Worm (Caenorhabditis elegans) whole organism, L4 larva: Measurements from ENCODE around the gene Y50E8A.5.

ENCODE experiments used
- D1046.2 ChIP-seq: fragments of 200-800 bp; sonication (Bioruptor generic); IDR thresholded peaks from 2 replicates; pipeline ENCODE4 v1.3.6; 2022; ENCODE audit warnings: missing genetic modification characterization, missing compliant biosample characterization
- F37D6.2 ChIP-seq: sonication (generic microtip); optimal IDR thresholded peaks from 2 replicates; lab custom pipeline; 2016; ENCODE audit warnings: mild to moderate bottlenecking, missing genetic modification characterization, missing compliant biosample characterization
- F49E8.2 ChIP-seq: sonication (generic microtip); optimal IDR thresholded peaks from 2 replicates; lab custom pipeline; 2016; ENCODE audit warnings: missing compliant biosample characterization, mild to moderate bottlenecking, missing genetic modification characterization, borderline replicate concordance
- R02D3.7 ChIP-seq: fragments of 150-350 bp; sonication (generic microtip); optimal IDR thresholded peaks from 3 replicates; lab custom pipeline; 2014; ENCODE audit warnings: missing biosample characterization, missing genetic modification characterization
- T20F7.1 ChIP-seq: fragments of 200-800 bp; sonication (Bioruptor generic); optimal IDR thresholded peaks from 2 replicates; lab custom pipeline; 2018; ENCODE audit warnings: mild to moderate bottlenecking, missing genetic modification characterization, missing compliant biosample characterization
- T26A8.4 ChIP-seq: fragments of 200-800 bp; sonication (Bioruptor generic); IDR thresholded peaks from 2 replicates; pipeline ENCODE4 v1.3.6; 2022; ENCODE audit warnings: missing genetic modification characterization, missing compliant biosample characterization
- Y105C5A.15 ChIP-seq: fragments of 200-800 bp; sonication (Bioruptor generic); IDR thresholded peaks from 2 replicates; pipeline ENCODE4 v1.3.6; 2022; ENCODE audit warnings: missing genetic modification characterization, missing compliant biosample characterization
- Y48G9A.11 ChIP-seq: fragments of 200-800 bp; sonication (Bioruptor generic); IDR thresholded peaks from 2 replicates; pipeline ENCODE4 v1.3.6; 2022; ENCODE audit warnings: missing genetic modification reagents, missing genetic modification characterization, missing compliant biosample characterization
- Y75B8A.6 ChIP-seq: fragments of 200-800 bp; sonication (Bioruptor generic); IDR thresholded peaks from 2 replicates; pipeline ENCODE4 v1.3.6; 2022; ENCODE audit warnings: missing genetic modification reagents, missing genetic modification characterization, missing compliant biosample characterization
- ZK337.2 ChIP-seq: fragments of 200-800 bp; sonication (Bioruptor generic); IDR thresholded peaks from 2 replicates; pipeline ENCODE4 v1.3.6; 2022; ENCODE audit warnings: missing genetic modification reagents, missing genetic modification characterization, missing compliant biosample characterization
- ZK546.5 ChIP-seq, 2 experiments: sonication (generic microtip); optimal IDR thresholded peaks; 2 replicates each; lab custom pipeline; 2017; ENCODE audit warnings: missing biosample characterization in 2 of 2, missing genetic modification characterization in 2 of 2
- aha-1 ChIP-seq: fragments of 150-350 bp; peaks from one replicate; lab custom pipeline; 2014; ENCODE audit warnings: missing biosample characterization, missing genetic modification characterization
- aly-2 ChIP-seq: sonication (generic microtip); optimal IDR thresholded peaks from 2 replicates; lab custom pipeline; 2018; ENCODE audit warnings: missing biosample characterization, missing genetic modification characterization
- ama-1 ChIP-seq: fragments of 150-350 bp; optimal IDR thresholded peaks from 2 replicates; lab custom pipeline; 2014; ENCODE audit warnings: inconsistent platforms, mixed read lengths
- arid-1 ChIP-seq: fragments of 200-800 bp; sonication (Bioruptor generic); conservative IDR thresholded peaks from 2 replicates; pipeline ENCODE4 v1.3.6; 2022; ENCODE audit warnings: missing genetic modification reagents, missing genetic modification characterization, missing compliant biosample characterization
- attf-4 ChIP-seq: sonication (generic microtip); optimal IDR thresholded peaks from 3 replicates; lab custom pipeline; 2017; ENCODE audit warnings: missing biosample characterization, missing genetic modification characterization
- ceh-20 ChIP-seq: fragments of 200-800 bp; sonication (Bioruptor generic); IDR thresholded peaks from 2 replicates; pipeline ENCODE4 v1.3.6; 2022; ENCODE audit warnings: missing genetic modification reagents, missing genetic modification characterization, missing compliant biosample characterization
- ces-1 ChIP-seq: fragments of 150-350 bp; sonication (generic microtip); optimal IDR thresholded peaks from 4 replicates; lab custom pipeline; 2014; ENCODE audit warnings: missing biosample characterization, missing genetic modification reagents, missing genetic modification characterization
- daf-12 ChIP-seq: fragments of 150-350 bp; optimal IDR thresholded peaks from 2 replicates; lab custom pipeline; 2014; ENCODE audit warnings: missing biosample characterization, missing genetic modification reagents, missing genetic modification characterization
- duxl-1 ChIP-seq: sonication (generic microtip); optimal IDR thresholded peaks from 2 replicates; lab custom pipeline; 2016; ENCODE audit warnings: mild to moderate bottlenecking, missing genetic modification characterization, moderate library complexity, missing compliant biosample characterization; ENCODE audit not compliant: poor library complexity
- egl-27 ChIP-seq: sonication (generic microtip); optimal IDR thresholded peaks from 3 replicates; lab custom pipeline; 2017; ENCODE audit warnings: missing biosample characterization, missing genetic modification reagents, missing genetic modification characterization
- fkh-10 ChIP-seq: fragments of 150-350 bp; optimal IDR thresholded peaks from 2 replicates; lab custom pipeline; 2014; ENCODE audit warnings: missing biosample characterization, missing genetic modification reagents, missing genetic modification characterization
- fos-1 ChIP-seq: fragments of 150-350 bp; optimal IDR thresholded peaks from 2 replicates; lab custom pipeline; 2014; ENCODE audit warnings: missing biosample characterization, missing genetic modification characterization
- hif-1 ChIP-seq, 2 experiments: sonication (generic microtip); optimal IDR thresholded peaks; 2 replicates each; lab custom pipeline; 2016 to 2017; ENCODE audit warnings: missing compliant biosample characterization in 2 of 2, missing genetic modification characterization in 2 of 2, missing genetic modification reagents in 2 of 2, missing genotype in 2 of 2, mild to moderate bottlenecking in 1 of 2
- hlh-11 ChIP-seq: fragments of 200-800 bp; sonication (Bioruptor generic); optimal IDR thresholded peaks from 2 replicates; lab custom pipeline; 2018; ENCODE audit warnings: mild to moderate bottlenecking, missing genetic modification characterization, missing compliant biosample characterization
- lim-7 ChIP-seq: fragments of 200-800 bp; sonication (Bioruptor generic); IDR thresholded peaks from 2 replicates; pipeline ENCODE4 v1.3.6; 2022; ENCODE audit warnings: missing genetic modification characterization, missing compliant biosample characterization
- lin-13 ChIP-seq: fragments of 150-350 bp; optimal IDR thresholded peaks from 2 replicates; lab custom pipeline; 2014; ENCODE audit warnings: missing biosample characterization, missing genetic modification reagents, missing genetic modification characterization
- lin-38 ChIP-seq: fragments of 200-800 bp; sonication (Bioruptor generic); IDR thresholded peaks from 2 replicates; pipeline ENCODE4 v1.3.6; 2022; ENCODE audit warnings: missing genetic modification reagents, missing genetic modification characterization, missing compliant biosample characterization
- lin-39 ChIP-seq: fragments of 150-350 bp; optimal IDR thresholded peaks from 2 replicates; lab custom pipeline; 2014; ENCODE audit warnings: missing biosample characterization, missing genetic modification reagents, missing genetic modification characterization
- lir-3 ChIP-seq: sonication (generic microtip); optimal IDR thresholded peaks from 2 replicates; lab custom pipeline; 2016; ENCODE audit warnings: mild to moderate bottlenecking, missing genetic modification characterization, missing compliant biosample characterization
- lsy-2 ChIP-seq, 2 experiments: fragments of 150-350 bp in 1 of 2; sonication (generic microtip) in 1 of 2; optimal IDR thresholded peaks; 2 replicates each; lab custom pipeline; 2014 to 2017; ENCODE audit warnings: missing biosample characterization in 2 of 2, missing genetic modification characterization in 2 of 2
- mxl-3 ChIP-seq: fragments of 200-800 bp; sonication (Bioruptor generic); optimal IDR thresholded peaks from 2 replicates; lab custom pipeline; 2018; ENCODE audit warnings: mild to moderate bottlenecking, missing genetic modification characterization, missing compliant biosample characterization
- nhr-10 ChIP-seq: fragments of 150-350 bp; optimal IDR thresholded peaks from 2 replicates; lab custom pipeline; 2014; ENCODE audit warnings: missing biosample characterization, missing genetic modification characterization
- nhr-102 ChIP-seq: sonication (generic microtip); optimal IDR thresholded peaks from 2 replicates; lab custom pipeline; 2016; ENCODE audit warnings: mild to moderate bottlenecking, missing genetic modification characterization, moderate library complexity, missing compliant biosample characterization
- nhr-11 ChIP-seq: fragments of 150-350 bp; optimal IDR thresholded peaks from 2 replicates; lab custom pipeline; 2014; ENCODE audit warnings: missing biosample characterization, missing genetic modification characterization
- nhr-237 ChIP-seq: sonication (generic microtip); optimal IDR thresholded peaks from 2 replicates; lab custom pipeline; 2017; ENCODE audit warnings: missing biosample characterization, missing genetic modification characterization
- nhr-28 ChIP-seq: fragments of 150-350 bp; optimal IDR thresholded peaks from 2 replicates; lab custom pipeline; 2014; ENCODE audit warnings: missing biosample characterization, missing genetic modification characterization
- nhr-42 ChIP-seq: fragments of 200-800 bp; sonication (Bioruptor generic); IDR thresholded peaks from 2 replicates; pipeline ENCODE4 v1.3.6; 2022; ENCODE audit warnings: missing genetic modification characterization, missing compliant biosample characterization
- nhr-6 ChIP-seq: fragments of 150-350 bp; optimal IDR thresholded peaks from 2 replicates; lab custom pipeline; 2014; ENCODE audit warnings: missing biosample characterization, missing genetic modification characterization
- nhr-76 ChIP-seq: fragments of 150-350 bp; optimal IDR thresholded peaks from 2 replicates; lab custom pipeline; 2014; ENCODE audit warnings: missing biosample characterization, missing genetic modification characterization
- php-3 ChIP-seq: fragments of 200-800 bp; sonication (Bioruptor generic); IDR thresholded peaks from 2 replicates; pipeline ENCODE4 v1.3.6; 2022; ENCODE audit warnings: missing genetic modification reagents, missing genetic modification characterization, missing compliant biosample characterization
- pqm-1 ChIP-seq: sonication (generic microtip); optimal IDR thresholded peaks from 2 replicates; lab custom pipeline; 2017; ENCODE audit warnings: missing biosample characterization, missing genetic modification characterization
- saeg-2 ChIP-seq: fragments of 200-800 bp; sonication (Bioruptor generic); IDR thresholded peaks from 2 replicates; pipeline ENCODE4 v1.3.6; 2022; ENCODE audit warnings: missing genetic modification reagents, missing genetic modification characterization, missing compliant biosample characterization
- sdz-12 ChIP-seq: fragments of 200-800 bp; sonication (Bioruptor generic); optimal IDR thresholded peaks from 2 replicates; lab custom pipeline; 2018; ENCODE audit warnings: mild to moderate bottlenecking, missing genetic modification characterization, missing compliant biosample characterization
- set-16 ChIP-seq: fragments of 200-800 bp; sonication (Bioruptor generic); IDR thresholded peaks from 2 replicates; pipeline ENCODE4 v1.3.6; 2022; ENCODE audit warnings: missing genetic modification reagents, missing genetic modification characterization, missing compliant biosample characterization
- skn-1 ChIP-seq: fragments of 150-350 bp; optimal IDR thresholded peaks from 2 replicates; lab custom pipeline; 2014; ENCODE audit warnings: missing biosample characterization, missing genetic modification characterization
- snpc-1.2 ChIP-seq: fragments of 200-800 bp; sonication (Bioruptor generic); IDR thresholded peaks from 2 replicates; pipeline ENCODE4 v1.3.6; 2022; ENCODE audit warnings: missing genetic modification reagents, missing genetic modification characterization, missing compliant biosample characterization
- spr-1 ChIP-seq: sonication (generic microtip); optimal IDR thresholded peaks from 2 replicates; lab custom pipeline; 2016; ENCODE audit warnings: mild to moderate bottlenecking, missing genetic modification characterization, missing compliant biosample characterization
- tag-97 ChIP-seq: fragments of 200-800 bp; sonication (Bioruptor generic); IDR thresholded peaks from 2 replicates; pipeline ENCODE4 v1.3.6; 2022; ENCODE audit warnings: missing genetic modification characterization, missing compliant biosample characterization
- unc-130 ChIP-seq: sonication (generic microtip); optimal IDR thresholded peaks from 2 replicates; lab custom pipeline; 2016; ENCODE audit warnings: missing genetic modification reagents, missing genetic modification characterization, missing compliant biosample characterization
- zip-2 ChIP-seq: fragments of 150-350 bp; optimal IDR thresholded peaks from 2 replicates; lab custom pipeline; 2014; ENCODE audit warnings: missing biosample characterization, missing genetic modification characterization
- ztf-7 ChIP-seq: fragments of 150-350 bp; optimal IDR thresholded peaks from 2 replicates; lab custom pipeline; 2014; ENCODE audit warnings: missing biosample characterization, missing genetic modification characterization

The Y50E8A.5 gene

DNA sequence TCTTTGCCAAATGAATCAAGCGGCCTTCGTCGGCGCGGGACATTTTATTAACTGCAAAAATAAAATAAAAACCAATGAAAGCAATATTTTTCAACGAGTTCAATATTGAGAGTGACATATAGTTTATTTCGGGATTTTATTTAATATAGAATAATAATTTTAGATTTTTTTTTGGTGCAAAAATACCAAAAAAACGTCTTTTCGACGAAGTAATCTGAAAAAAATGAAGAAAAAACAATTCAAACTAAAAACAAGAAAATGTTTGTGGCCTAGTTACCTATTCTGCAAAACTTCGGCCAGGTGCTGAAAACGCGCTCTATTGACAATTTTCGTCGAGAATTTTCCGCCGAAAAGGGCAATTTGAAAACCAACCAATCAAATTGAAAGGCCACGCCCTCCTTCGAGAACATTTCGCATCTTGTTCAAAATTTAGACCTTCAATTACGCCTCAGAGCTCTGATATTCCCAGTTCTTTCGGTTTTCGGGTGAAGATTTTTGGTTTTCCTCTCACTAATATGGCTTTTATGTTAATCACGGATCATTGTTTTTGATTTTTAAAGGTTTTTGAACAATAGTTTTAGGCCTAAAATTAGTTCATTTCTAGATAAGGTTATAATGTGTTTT is 51.2 kb downstream of the Y50E8A.5 start, which contains the start of gene C47E8.4:
TSS of gene C47E8.4 (minus strand) at position 51 of the 624 bp plus-strand sequence.
- TF ChIP-seq ces-1 (GFP tag; lab: Kevin White, UChicago), result peak; percentile 58
- peak; percentile 92 for TF ChIP-seq Y48G9A.11 (GFP tag; lab: Robert Waterston, UW)
- TF ChIP-seq mxl-3 (GFP tag; lab: Kevin White, UChicago), result peak; percentile 69
- TF ChIP-seq ZK337.2 (GFP tag; lab: Robert Waterston, UW), result peak; percentile 95
- peak; percentile 96 for TF ChIP-seq F37D6.2 (tag; lab: Kevin White, UChicago)
- TF ChIP-seq T20F7.1 (GFP tag; lab: Kevin White, UChicago), result peak; percentile 91
- TF ChIP-seq nhr-28 (tag; lab: Kevin White, UChicago), result peak; percentile 83
- TF ChIP-seq sdz-12, result peak; percentile 88
- TF ChIP-seq spr-1 (tag; lab: Kevin White, UChicago), result peak; percentile 93
- peak; percentile 59 for TF ChIP-seq ztf-7 (tag; lab: Kevin White, UChicago)
- peak; percentile 77 to 95 for TF ChIP-seq hif-1 (tag; optimal IDR thresholded peaks at IDR 0.05; lab: Kevin White, UChicago)
- peak; percentile 68 for TF ChIP-seq nhr-76 (tag; lab: Kevin White, UChicago)
- peak; percentile 77 for TF ChIP-seq lir-3 (tag; lab: Kevin White, UChicago)
- peak; percentile 82 for TF ChIP-seq nhr-10 (tag; lab: Kevin White, UChicago)
- no peak for TF ChIP-seq Y105C5A.15 (GFP tag; lab: Robert Waterston, UW)
- peak; percentile 96 for TF ChIP-seq tag-97 (GFP tag; lab: Robert Waterston, UW)
- peak; percentile 97 for TF ChIP-seq nhr-102
- TF ChIP-seq aha-1, result peak; percentile 99
- TF ChIP-seq egl-27, result no peak
- TF ChIP-seq lin-38 (GFP tag; lab: Robert Waterston, UW), result peak; percentile 99
- TF ChIP-seq D1046.2 (GFP tag; lab: Robert Waterston, UW), result peak; percentile 83; the same call in 1 of the 2 replicates
- TF ChIP-seq attf-4 (tag; lab: Kevin White, UChicago), result no peak
- no peak for TF ChIP-seq daf-12 (tag; lab: Kevin White, UChicago)
- peak; percentile 93 to 98 for TF ChIP-seq lsy-2 (tag; optimal IDR thresholded peaks at IDR 0.05; lab: Kevin White, UChicago)
- peak; percentile 91 for TF ChIP-seq saeg-2 (GFP tag; lab: Robert Waterston, UW)
- peak; percentile 99 for TF ChIP-seq nhr-6 (tag; lab: Kevin White, UChicago)
- peak in 1 of 2 experiments; percentile 62 for TF ChIP-seq ZK546.5 (tag; optimal IDR thresholded peaks at IDR 0.05; lab: Kevin White, UChicago)
- TF ChIP-seq hlh-11 (tag; lab: Kevin White, UChicago), result peak; percentile 96
- peak; percentile 80; the same call in 1 of the 2 replicates for TF ChIP-seq Y75B8A.6 (GFP tag; lab: Robert Waterston, UW)
- peak; percentile 91 for TF ChIP-seq nhr-42 (GFP tag; lab: Robert Waterston, UW)
- TF ChIP-seq lin-13 (GFP tag; lab: Kevin White, UChicago), result peak; percentile 97
- TF ChIP-seq pqm-1 (tag; lab: Kevin White, UChicago), result peak; percentile 26
- peak; percentile 89 for TF ChIP-seq php-3 (GFP tag; lab: Robert Waterston, UW)
- peak; percentile 96 for TF ChIP-seq duxl-1
- peak; percentile 97 for TF ChIP-seq unc-130 (GFP tag; lab: Kevin White, UChicago)
- no peak for TF ChIP-seq lim-7 (GFP tag; lab: Robert Waterston, UW)
- TF ChIP-seq T26A8.4 (GFP tag; lab: Robert Waterston, UW), result peak; percentile 97
- no peak for TF ChIP-seq fos-1 (tag; lab: Kevin White, UChicago)
- peak; percentile 96 for TF ChIP-seq fkh-10 (GFP tag; lab: Kevin White, UChicago)
- peak; percentile 19 for TF ChIP-seq ama-1 (lab: Kevin White, UChicago)
- TF ChIP-seq nhr-237, result no peak
- TF ChIP-seq ceh-20 (GFP tag; lab: Robert Waterston, UW), result peak; percentile 98
- no peak for TF ChIP-seq lin-39 (tag; lab: Kevin White, UChicago)
- peak; percentile 64 for TF ChIP-seq set-16 (GFP tag; lab: Robert Waterston, UW)
- peak; percentile 87 for TF ChIP-seq arid-1
- TF ChIP-seq aly-2 (tag; lab: Kevin White, UChicago), result no peak
- TF ChIP-seq R02D3.7 (tag; lab: Kevin White, UChicago), result no peak
- TF ChIP-seq nhr-11 (tag; lab: Kevin White, UChicago), result peak; percentile 99
- no peak for TF ChIP-seq skn-1 (tag; lab: Kevin White, UChicago)
- peak; percentile 95 for TF ChIP-seq F49E8.2 (tag; lab: Kevin White, UChicago)
- peak; percentile 68 for TF ChIP-seq snpc-1.2 (GFP tag; lab: Robert Waterston, UW)
- peak; percentile 90 for TF ChIP-seq zip-2 (tag; lab: Kevin White, UChicago)
